Worm (Caenorhabditis elegans) whole organism, L4 larva: ENCODE data around the gene C18D11.1.

Experiments used
- Y105C5A.15 ChIP-seq: fragments of 200-800 bp; sonication (Bioruptor generic); IDR thresholded peaks from 2 replicates; pipeline ENCODE4 v1.3.6; 2022; ENCODE audit warnings: missing genetic modification characterization, missing compliant biosample characterization
- Y5F2A.4 ChIP-seq: fragments of 200-800 bp; sonication (Bioruptor generic); optimal IDR thresholded peaks from 2 replicates; lab custom pipeline; 2018; ENCODE audit warnings: mild to moderate bottlenecking, missing genetic modification characterization, missing compliant biosample characterization
- aha-1 ChIP-seq: fragments of 150-350 bp; peaks from one replicate; lab custom pipeline; 2014; ENCODE audit warnings: missing biosample characterization, missing genetic modification characterization
- ama-1 ChIP-seq: fragments of 150-350 bp; optimal IDR thresholded peaks from 2 replicates; lab custom pipeline; 2014; ENCODE audit warnings: inconsistent platforms, mixed read lengths
- attf-4 ChIP-seq: sonication (generic microtip); optimal IDR thresholded peaks from 3 replicates; lab custom pipeline; 2017; ENCODE audit warnings: missing biosample characterization, missing genetic modification characterization
- ceh-28 ChIP-seq: fragments of 150-350 bp; optimal IDR thresholded peaks from 2 replicates; lab custom pipeline; 2014; ENCODE audit warnings: missing biosample characterization, missing genetic modification reagents, missing genetic modification characterization
- ceh-82 ChIP-seq: sonication (generic microtip); optimal IDR thresholded peaks from 2 replicates; lab custom pipeline; 2017; ENCODE audit warnings: missing biosample characterization, missing genetic modification characterization
- cey-2 ChIP-seq: sonication (generic microtip); optimal IDR thresholded peaks from 3 replicates; lab custom pipeline; 2017; ENCODE audit warnings: missing genetic modification characterization, mild to moderate bottlenecking, missing compliant biosample characterization, antibody characterized with exemption, borderline replicate concordance; ENCODE audit not compliant: insufficient read depth
- daf-12 ChIP-seq: fragments of 150-350 bp; optimal IDR thresholded peaks from 2 replicates; lab custom pipeline; 2014; ENCODE audit warnings: missing biosample characterization, missing genetic modification reagents, missing genetic modification characterization
- daf-19 ChIP-seq: fragments of 200-800 bp; sonication (Bioruptor generic); conservative IDR thresholded peaks from 2 replicates; pipeline ENCODE4 v1.3.6; 2022; ENCODE audit warnings: missing genetic modification characterization, missing compliant biosample characterization
- daf-8 ChIP-seq: fragments of 200-800 bp; sonication (Bioruptor generic); IDR thresholded peaks from 2 replicates; pipeline ENCODE4 v1.3.6; 2022; ENCODE audit warnings: missing genetic modification characterization, missing compliant biosample characterization
- dpl-1 ChIP-seq: fragments of 150-350 bp; optimal IDR thresholded peaks from 2 replicates; lab custom pipeline; 2014; ENCODE audit warnings: missing biosample characterization, missing genetic modification reagents, missing genetic modification characterization
- fos-1 ChIP-seq: fragments of 150-350 bp; optimal IDR thresholded peaks from 2 replicates; lab custom pipeline; 2014; ENCODE audit warnings: missing biosample characterization, missing genetic modification characterization
- hif-1 ChIP-seq, 2 experiments: sonication (generic microtip); optimal IDR thresholded peaks; 2 replicates each; lab custom pipeline; 2016 to 2017; ENCODE audit warnings: missing compliant biosample characterization in 2 of 2, missing genetic modification characterization in 2 of 2, missing genetic modification reagents in 2 of 2, missing genotype in 2 of 2, mild to moderate bottlenecking in 1 of 2
- hlh-11 ChIP-seq: fragments of 200-800 bp; sonication (Bioruptor generic); optimal IDR thresholded peaks from 2 replicates; lab custom pipeline; 2018; ENCODE audit warnings: mild to moderate bottlenecking, missing genetic modification characterization, missing compliant biosample characterization
- hlh-30 ChIP-seq: sonication (generic microtip); optimal IDR thresholded peaks from 2 replicates; lab custom pipeline; 2017; ENCODE audit warnings: antibody characterized with exemption, mild to moderate bottlenecking, missing genetic modification characterization, missing compliant biosample characterization; ENCODE audit not compliant: insufficient read depth
- hmg-1.1 ChIP-seq: fragments of 200-800 bp; sonication (Bioruptor generic); IDR thresholded peaks from 2 replicates; pipeline ENCODE4 v1.3.6; 2022; ENCODE audit warnings: missing genetic modification reagents, missing genetic modification characterization, missing compliant biosample characterization
- jun-1 ChIP-seq: fragments of 150-350 bp; optimal IDR thresholded peaks from 2 replicates; lab custom pipeline; 2014; ENCODE audit warnings: missing biosample characterization, missing genetic modification reagents, missing genetic modification characterization
- lin-1 ChIP-seq: fragments of 200-800 bp; sonication (Bioruptor generic); IDR thresholded peaks from 2 replicates; pipeline ENCODE4 v1.3.6; 2022; ENCODE audit warnings: missing genetic modification reagents, missing genetic modification characterization, missing compliant biosample characterization
- lsy-2 ChIP-seq, 2 experiments: fragments of 150-350 bp in 1 of 2; sonication (generic microtip) in 1 of 2; optimal IDR thresholded peaks; 2 replicates each; lab custom pipeline; 2014 to 2017; ENCODE audit warnings: missing biosample characterization in 2 of 2, missing genetic modification characterization in 2 of 2
- mdl-1 ChIP-seq, 2 experiments: fragments of 150-350 bp in 1 of 2; sonication (generic microtip) in 1 of 2; optimal IDR thresholded peaks; 2 replicates each; lab custom pipeline; 2014 to 2017; ENCODE audit warnings: missing biosample characterization in 2 of 2, missing genetic modification characterization in 2 of 2
- mdt-29 ChIP-seq: fragments of 200-800 bp; sonication (Bioruptor generic); IDR thresholded peaks from 2 replicates; pipeline ENCODE4 v1.3.6; 2022; ENCODE audit warnings: missing genetic modification reagents, missing genetic modification characterization, missing compliant biosample characterization
- mep-1 ChIP-seq: fragments of 150-350 bp; sonication (generic microtip); optimal IDR thresholded peaks from 3 replicates; lab custom pipeline; 2014; ENCODE audit warnings: missing biosample characterization, missing genetic modification characterization
- mxl-3 ChIP-seq: fragments of 200-800 bp; sonication (Bioruptor generic); optimal IDR thresholded peaks from 2 replicates; lab custom pipeline; 2018; ENCODE audit warnings: mild to moderate bottlenecking, missing genetic modification characterization, missing compliant biosample characterization
- nhr-10 ChIP-seq: fragments of 150-350 bp; optimal IDR thresholded peaks from 2 replicates; lab custom pipeline; 2014; ENCODE audit warnings: missing biosample characterization, missing genetic modification characterization
- nhr-11 ChIP-seq: fragments of 150-350 bp; optimal IDR thresholded peaks from 2 replicates; lab custom pipeline; 2014; ENCODE audit warnings: missing biosample characterization, missing genetic modification characterization
- nhr-237 ChIP-seq: sonication (generic microtip); optimal IDR thresholded peaks from 2 replicates; lab custom pipeline; 2017; ENCODE audit warnings: missing biosample characterization, missing genetic modification characterization
- nhr-25 ChIP-seq: sonication (generic microtip); optimal IDR thresholded peaks from 2 replicates; lab custom pipeline; 2017; ENCODE audit warnings: missing genetic modification characterization, mild to moderate bottlenecking, missing compliant biosample characterization, antibody characterized with exemption, moderate library complexity, borderline replicate concordance; ENCODE audit not compliant: insufficient read depth
- nhr-28 ChIP-seq: fragments of 150-350 bp; optimal IDR thresholded peaks from 2 replicates; lab custom pipeline; 2014; ENCODE audit warnings: missing biosample characterization, missing genetic modification characterization
- nhr-41 ChIP-seq: fragments of 200-800 bp; sonication (Bioruptor generic); IDR thresholded peaks from 2 replicates; pipeline ENCODE4 v1.3.6; 2022; ENCODE audit warnings: missing genetic modification reagents, missing genetic modification characterization, missing compliant biosample characterization
- nhr-48 ChIP-seq: sonication (generic microtip); optimal IDR thresholded peaks from 2 replicates; lab custom pipeline; 2016; ENCODE audit warnings: mild to moderate bottlenecking, missing genetic modification characterization, missing compliant biosample characterization
- pqm-1 ChIP-seq: sonication (generic microtip); optimal IDR thresholded peaks from 2 replicates; lab custom pipeline; 2017; ENCODE audit warnings: missing biosample characterization, missing genetic modification characterization
- snpc-1.2 ChIP-seq: fragments of 200-800 bp; sonication (Bioruptor generic); IDR thresholded peaks from 2 replicates; pipeline ENCODE4 v1.3.6; 2022; ENCODE audit warnings: missing genetic modification reagents, missing genetic modification characterization, missing compliant biosample characterization
- snpc-4 ChIP-seq: fragments of 150-350 bp; optimal IDR thresholded peaks from 2 replicates; lab custom pipeline; 2014; ENCODE audit warnings: missing biosample characterization, missing genetic modification characterization
- spr-3 ChIP-seq: fragments of 200-800 bp; sonication (Bioruptor generic); optimal IDR thresholded peaks from 2 replicates; lab custom pipeline; 2018; ENCODE audit warnings: mild to moderate bottlenecking, missing genetic modification characterization, missing compliant biosample characterization
- tra-1 ChIP-seq: fragments of 200-800 bp; sonication (Bioruptor generic); IDR thresholded peaks from 2 replicates; pipeline ENCODE4 v1.3.6; 2022; ENCODE audit warnings: missing genetic modification reagents, missing genetic modification characterization, missing compliant biosample characterization
- unc-39 ChIP-seq: sonication (generic microtip); optimal IDR thresholded peaks from 2 replicates; lab custom pipeline; 2017; ENCODE audit warnings: missing biosample characterization, missing genetic modification characterization
- unc-62 ChIP-seq, 3 experiments: fragments of 150-350 bp in 1 of 3; sonication (generic microtip); optimal IDR thresholded peaks in 2 of 3; peaks in 1 of 3; 1 replicate in 1 of 3; 2 replicates in 2 of 3; lab custom pipeline; 2014 to 2017; ENCODE audit warnings: missing biosample characterization in 3 of 3, missing genetic modification characterization in 3 of 3, missing genetic modification reagents in 3 of 3, missing genotype in 1 of 3
- vab-7 ChIP-seq: fragments of 200-800 bp; sonication (Bioruptor generic); IDR thresholded peaks from 2 replicates; pipeline ENCODE4 v1.3.6; 2022; ENCODE audit warnings: missing genetic modification reagents, missing genetic modification characterization, missing compliant biosample characterization
- zfp-3 ChIP-seq: fragments of 200-800 bp; sonication (Bioruptor generic); conservative IDR thresholded peaks from 2 replicates; pipeline ENCODE4 v1.3.6; 2022; ENCODE audit warnings: missing genetic modification reagents, missing genetic modification characterization, missing compliant biosample characterization
- zip-2 ChIP-seq: fragments of 150-350 bp; optimal IDR thresholded peaks from 2 replicates; lab custom pipeline; 2014; ENCODE audit warnings: missing biosample characterization, missing genetic modification characterization
- ztf-7 ChIP-seq: fragments of 150-350 bp; optimal IDR thresholded peaks from 2 replicates; lab custom pipeline; 2014; ENCODE audit warnings: missing biosample characterization, missing genetic modification characterization

Gene C18D11.1

ce11 chrIII:11808818-11809217 is 7.6 kb upstream of the C18D11.1 start, which contains the start of gene C18D11.9:
Gene C18D11.9, plus strand, starts transcription at chrIII:11809118.
- TF ChIP-seq ceh-28 (tag; lab: Kevin White, UChicago) = no peak
- no peak for TF ChIP-seq mdt-29 (GFP tag; lab: Robert Waterston, UW)
- no peak for TF ChIP-seq unc-39 (tag; lab: Kevin White, UChicago)
- no peak for TF ChIP-seq nhr-28
- no peak for TF ChIP-seq daf-19 (GFP tag; lab: Robert Waterston, UW)
- TF ChIP-seq hif-1 (tag; optimal IDR thresholded peaks at IDR 0.05; lab: Kevin White, UChicago) = no peak
- TF ChIP-seq snpc-4 = no peak
- no peak for TF ChIP-seq Y105C5A.15 (GFP tag; lab: Robert Waterston, UW)
- no peak for TF ChIP-seq nhr-48 (tag; lab: Kevin White, UChicago)
- TF ChIP-seq lin-1 (GFP tag; lab: Robert Waterston, UW) = no peak
- TF ChIP-seq ztf-7 (tag; lab: Kevin White, UChicago) = no peak
- TF ChIP-seq dpl-1 (GFP tag; lab: Kevin White, UChicago) = no peak
- TF ChIP-seq mep-1 (tag; lab: Kevin White, UChicago) = no peak
- no peak for TF ChIP-seq vab-7 (GFP tag; lab: Robert Waterston, UW)
- no peak for TF ChIP-seq cey-2 (tag; lab: Kevin White, UChicago)
- no peak for TF ChIP-seq spr-3 (GFP tag; lab: Kevin White, UChicago)
- no peak for TF ChIP-seq zip-2 (tag; lab: Kevin White, UChicago)
- TF ChIP-seq, all 104 proteins: peak for 0

- peak; percentile 87 for TF ChIP-seq aha-1
- TF ChIP-seq tra-1 (GFP tag; lab: Robert Waterston, UW) = no peak
- peak in 1 of 2 experiments; percentile 85 for TF ChIP-seq unc-62 (GFP tag; optimal IDR thresholded peaks at IDR 0.05 in 1 of 2; lab: Kevin White, UChicago)
- no peak for TF ChIP-seq unc-62 (tag; optimal IDR thresholded peaks at IDR 0.05; lab: Kevin White, UChicago)
These were observed 5.9 kb upstream of the C18D11.1 start, which contains the start of gene C18D11.6 for ce11 chrIII:11810447-11810846. Gene C18D11.6, plus strand, starts transcription at chrIII:11810556.

ce11 chrIII:11811839-11812238 is 4.5 kb upstream of the C18D11.1 start:
- TF ChIP-seq mdl-1 (tag; optimal IDR thresholded peaks at IDR 0.05; lab: Kevin White, UChicago) (peak in 1 of 2 experiments; percentile 47), ama-1 (lab: Kevin White, UChicago) (no peak), daf-8 (GFP tag; lab: Robert Waterston, UW) (no peak), nhr-41 (GFP tag; lab: Robert Waterston, UW) (no peak), attf-4 (no peak), hlh-11 (tag; lab: Kevin White, UChicago) (peak; percentile 43), lin-1 (GFP tag; lab: Robert Waterston, UW) (no peak), ceh-82 (no peak), nhr-11 (tag; lab: Kevin White, UChicago) (no peak), nhr-25 (tag; lab: Kevin White, UChicago) (peak; percentile 19), vab-7 (GFP tag; lab: Robert Waterston, UW) (no peak), cey-2 (tag; lab: Kevin White, UChicago) (no peak), jun-1 (no peak), snpc-4 (no peak), lsy-2 (tag; optimal IDR thresholded peaks at IDR 0.05; lab: Kevin White, UChicago) (peak in 1 of 2 experiments; percentile 35), Y105C5A.15 (GFP tag; lab: Robert Waterston, UW) (no peak), Y5F2A.4 (GFP tag; lab: Kevin White, UChicago) (no peak), nhr-10 (tag; lab: Kevin White, UChicago) (no peak), snpc-1.2 (no peak), nhr-28 (peak; percentile 52), zfp-3 (GFP tag; lab: Robert Waterston, UW) (no peak), fos-1 (tag; lab: Kevin White, UChicago) (no peak), hmg-1.1 (GFP tag; lab: Robert Waterston, UW) (0 out of 2 replicates have a peak, but pooled peaks have one; percentile 21), mep-1 (tag; lab: Kevin White, UChicago) (no peak), pqm-1 (tag; lab: Kevin White, UChicago) (no peak), mxl-3 (GFP tag; lab: Kevin White, UChicago) (peak; percentile 95), nhr-237 (tag; lab: Kevin White, UChicago) (no peak), daf-12 (tag; lab: Kevin White, UChicago) (no peak), hlh-30 (tag; lab: Kevin White, UChicago) (peak; percentile 16)
- TF ChIP-seq, all 104 proteins: peak for 8
